Fruit fly (Drosophila melanogaster) whole organism, embryonic: ENCODE data around the gene Dif.
A peak's percentile ranks its signal among the peaks of the same experiment; 100 is the strongest.

Source experiments
- B-H1 ChIP-seq: fragments of 200-800 bp; sonication (Bioruptor generic); IDR thresholded peaks from 3 replicates; pipeline ENCODE4 v1.3.6; 2022; ENCODE audit warnings: missing biosample characterization, missing genetic modification characterization
- CG10147 ChIP-seq: fragments of 200-800 bp; sonication (Bioruptor generic); optimal IDR thresholded peaks from 2 replicates; lab custom pipeline; 2019; ENCODE audit warnings: missing biosample characterization, mild to moderate bottlenecking, missing genetic modification characterization, moderate library complexity
- CG10979 ChIP-seq: fragments of 200-800 bp; sonication (Bioruptor generic); optimal IDR thresholded peaks from 2 replicates; lab custom pipeline; 2018; ENCODE audit warnings: missing biosample characterization, mild to moderate bottlenecking, missing genetic modification characterization, moderate library complexity
- CG11456 ChIP-seq: fragments of 200-800 bp; sonication (Bioruptor generic); IDR thresholded peaks from 3 replicates; pipeline ENCODE4 v1.3.6; 2022; ENCODE audit warnings: missing biosample characterization, missing genetic modification characterization
- CG12071 ChIP-seq: fragments of 200-800 bp; sonication (Bioruptor generic); optimal IDR thresholded peaks from 3 replicates; lab custom pipeline; 2018; ENCODE audit warnings: missing biosample characterization, mild to moderate bottlenecking, missing genetic modification characterization
- CG12744 ChIP-seq: fragments of 200-800 bp; sonication (Bioruptor generic); optimal IDR thresholded peaks from 2 replicates; lab custom pipeline; 2016; ENCODE audit warnings: missing biosample characterization, missing genetic modification characterization
- CG12769 ChIP-seq: fragments of 200-800 bp; sonication (Bioruptor generic); optimal IDR thresholded peaks from 2 replicates; lab custom pipeline; 2019; ENCODE audit warnings: missing biosample characterization, mild to moderate bottlenecking, missing genetic modification characterization, moderate library complexity
- CG13296 ChIP-seq: fragments of 200-800 bp; sonication (Bioruptor generic); optimal IDR thresholded peaks from 3 replicates; lab custom pipeline; 2018; ENCODE audit warnings: missing biosample characterization, mild to moderate bottlenecking, missing genetic modification characterization
- CG14050 ChIP-seq: fragments of 200-800 bp; sonication (Bioruptor generic); IDR thresholded peaks from 3 replicates; pipeline ENCODE4 v1.3.6; 2022; ENCODE audit warnings: missing biosample characterization, missing genetic modification characterization
- CG14667 ChIP-seq: fragments of 200-800 bp; sonication (Bioruptor generic); IDR thresholded peaks from 2 replicates; pipeline ENCODE4 v1.3.6; 2022; ENCODE audit warnings: missing biosample characterization, missing genetic modification characterization
- CG18476 ChIP-seq: fragments of 200-800 bp; sonication (Bioruptor generic); optimal IDR thresholded peaks from 2 replicates; lab custom pipeline; 2016; ENCODE audit warnings: missing biosample characterization, mild to moderate bottlenecking, missing genetic modification characterization
- CG3065 ChIP-seq: fragments of 200-800 bp; sonication (Bioruptor generic); optimal IDR thresholded peaks from 2 replicates; lab custom pipeline; 2016; ENCODE audit warnings: missing biosample characterization, missing genetic modification characterization
- CG4282 ChIP-seq: fragments of 200-800 bp; sonication (Bioruptor generic); optimal IDR thresholded peaks from 2 replicates; lab custom pipeline; 2016; ENCODE audit warnings: missing biosample characterization, missing genetic modification characterization
- CG4617 ChIP-seq: fragments of 200-800 bp; sonication (Bioruptor generic); optimal IDR thresholded peaks from 3 replicates; lab custom pipeline; 2016; ENCODE audit warnings: missing biosample characterization, missing genetic modification characterization, borderline replicate concordance
- CG4854 ChIP-seq: fragments of 200-800 bp; sonication (Bioruptor generic); optimal IDR thresholded peaks from 2 replicates; lab custom pipeline; 2016; ENCODE audit warnings: missing biosample characterization, missing genetic modification characterization, inconsistent platforms
- CG5180 ChIP-seq: fragments of 200-800 bp; sonication (Bioruptor generic); optimal IDR thresholded peaks from 3 replicates; lab custom pipeline; 2017; ENCODE audit warnings: missing biosample characterization, missing genetic modification characterization, mild to moderate bottlenecking, moderate library complexity, missing genetic modification reagents
- CG7839 ChIP-seq: fragments of 200-800 bp; sonication (Bioruptor generic); optimal IDR thresholded peaks from 3 replicates; lab custom pipeline; 2018; ENCODE audit warnings: missing biosample characterization, mild to moderate bottlenecking, missing genetic modification characterization, moderate library complexity
- CG8478 ChIP-seq: fragments of >200 bp; optimal IDR thresholded peaks from 2 replicates; lab custom pipeline; 2018
- Dad ChIP-seq: fragments of 200-800 bp; sonication (Bioruptor generic); optimal IDR thresholded peaks from 3 replicates; lab custom pipeline; 2016; ENCODE audit warnings: missing biosample characterization, missing genetic modification characterization
- Drgx ChIP-seq: fragments of 200-800 bp; sonication (Bioruptor generic); IDR thresholded peaks from 2 replicates; pipeline ENCODE4 v1.3.6; 2022; ENCODE audit warnings: missing biosample characterization, missing genetic modification characterization
- Eip74EF ChIP-seq, 2 experiments: fragments of 200-800 bp in 1 of 2; fragments of >200 bp in 1 of 2; sonication (Bioruptor generic) in 1 of 2; optimal IDR thresholded peaks; 2 replicates each; lab custom pipeline; 2017 to 2019; ENCODE audit warnings: missing biosample characterization in 2 of 2, missing genetic modification characterization in 2 of 2, mild to moderate bottlenecking in 1 of 2, moderate library complexity in 1 of 2
- Ets97D ChIP-seq: fragments of 200-800 bp; sonication (Bioruptor generic); optimal IDR thresholded peaks from 3 replicates; lab custom pipeline; 2016; ENCODE audit warnings: missing biosample characterization, missing genetic modification characterization
- Fer2 ChIP-seq: fragments of 200-800 bp; sonication (Bioruptor generic); optimal IDR thresholded peaks from 2 replicates; lab custom pipeline; 2018; ENCODE audit warnings: missing biosample characterization, mild to moderate bottlenecking, missing genetic modification characterization, moderate library complexity
- Mad ChIP-seq: fragments of 200-800 bp; sonication (Bioruptor generic); optimal IDR thresholded peaks from 2 replicates; lab custom pipeline; 2016; ENCODE audit warnings: missing biosample characterization, missing genetic modification characterization
- Med ChIP-seq: fragments of 200-800 bp; sonication (Bioruptor generic); peaks from one replicate; lab custom pipeline; 2016; ENCODE audit warnings: missing biosample characterization, missing genetic modification characterization, mild to moderate bottlenecking, inconsistent platforms, moderate library complexity
- Opbp ChIP-seq: fragments of 200-800 bp; sonication (Bioruptor generic); IDR thresholded peaks from 3 replicates; pipeline ENCODE4 v1.3.6; 2022; ENCODE audit warnings: missing biosample characterization, missing genetic modification characterization; ENCODE audit not compliant: partially characterized antibody
- Ptx1 ChIP-seq: fragments of 200-800 bp; sonication (Bioruptor generic); IDR thresholded peaks from 2 replicates; pipeline ENCODE4 v1.3.6; 2022; ENCODE audit warnings: missing biosample characterization, missing genetic modification characterization
- Scr ChIP-seq: fragments of 200-800 bp; sonication (Bioruptor generic); IDR thresholded peaks from 2 replicates; pipeline ENCODE4 v1.3.6; 2022; ENCODE audit warnings: missing biosample characterization, missing genetic modification characterization; ENCODE audit not compliant: partially characterized antibody
- Spps ChIP-seq: fragments of 200-800 bp; sonication (Bioruptor generic); optimal IDR thresholded peaks from 2 replicates; lab custom pipeline; 2018; ENCODE audit warnings: missing biosample characterization, mild to moderate bottlenecking, missing genetic modification characterization
- YL-1 ChIP-seq: fragments of 200-800 bp; sonication (Bioruptor generic); optimal IDR thresholded peaks from 3 replicates; lab custom pipeline; 2017; ENCODE audit warnings: missing biosample characterization, mild to moderate bottlenecking, missing genetic modification characterization
- btn ChIP-seq: fragments of 200-800 bp; sonication (Bioruptor generic); optimal IDR thresholded peaks from 2 replicates; lab custom pipeline; 2016; ENCODE audit warnings: missing biosample characterization, missing genetic modification characterization
- cato ChIP-seq: fragments of 200-800 bp; sonication (Bioruptor generic); optimal IDR thresholded peaks from 2 replicates; lab custom pipeline; 2016; ENCODE audit warnings: missing biosample characterization, missing genetic modification characterization, borderline replicate concordance
- crp ChIP-seq, 2 experiments: fragments of 200-800 bp; sonication (Bioruptor generic); optimal IDR thresholded peaks; 2 replicates in 1 of 2; 3 replicates in 1 of 2; lab custom pipeline; 2017; ENCODE audit warnings: missing biosample characterization in 2 of 2, missing genetic modification characterization in 2 of 2, mild to moderate bottlenecking in 1 of 2, moderate library complexity in 1 of 2
- da ChIP-seq: fragments of 200-800 bp; sonication (Bioruptor generic); optimal IDR thresholded peaks from 2 replicates; lab custom pipeline; 2016; ENCODE audit warnings: missing biosample characterization, missing genetic modification characterization
- disco-r ChIP-seq: fragments of 200-800 bp; sonication (Bioruptor generic); optimal IDR thresholded peaks from 2 replicates; lab custom pipeline; 2016; ENCODE audit warnings: missing biosample characterization, missing genetic modification characterization
- fru ChIP-seq: fragments of >200 bp; optimal IDR thresholded peaks from 2 replicates; lab custom pipeline; 2017
- gem ChIP-seq: fragments of 200-800 bp; sonication (Bioruptor generic); optimal IDR thresholded peaks from 2 replicates; lab custom pipeline; 2019; ENCODE audit warnings: missing biosample characterization, mild to moderate bottlenecking, missing genetic modification characterization, moderate library complexity
- her ChIP-seq: fragments of 200-800 bp; sonication (Bioruptor generic); optimal IDR thresholded peaks from 2 replicates; lab custom pipeline; 2016; ENCODE audit warnings: missing biosample characterization, missing genetic modification characterization
- knrl ChIP-seq: fragments of 200-800 bp; sonication (Bioruptor generic); IDR thresholded peaks from 3 replicates; pipeline ENCODE4 v1.3.6; 2022; ENCODE audit warnings: missing biosample characterization, missing genetic modification characterization; ENCODE audit not compliant: partially characterized antibody
- otp ChIP-seq: fragments of 200-800 bp; sonication (Bioruptor generic); IDR thresholded peaks from 3 replicates; pipeline ENCODE4, ENCODE4 v1.3.6; 2022; ENCODE audit warnings: missing biosample characterization, missing genetic modification characterization
- peb ChIP-seq: fragments of 200-800 bp; sonication (Bioruptor generic); IDR thresholded peaks from 2 replicates; pipeline ENCODE4 v1.3.6; 2022; ENCODE audit warnings: missing biosample characterization, missing genetic modification characterization
- sc ChIP-seq, 3 experiments: fragments of >200 bp in 2 of 3; fragments of 200-800 bp in 1 of 3; sonication (Bioruptor generic) in 1 of 3; optimal IDR thresholded peaks; 2 replicates in 2 of 3; 3 replicates in 1 of 3; lab custom pipeline; 2017; ENCODE audit warnings: mild to moderate bottlenecking in 1 of 3, missing biosample characterization in 1 of 3, missing genetic modification characterization in 1 of 3, missing genetic modification reagents in 1 of 3
- sd ChIP-seq: fragments of 200-800 bp; sonication (Bioruptor generic); optimal IDR thresholded peaks from 3 replicates; lab custom pipeline; 2018; ENCODE audit warnings: missing biosample characterization, mild to moderate bottlenecking, missing genetic modification characterization, moderate library complexity
- slou ChIP-seq: fragments of 200-800 bp; sonication (Bioruptor generic); optimal IDR thresholded peaks from 3 replicates; lab custom pipeline; 2016; ENCODE audit warnings: missing biosample characterization, missing genetic modification characterization
- slp2 ChIP-seq: fragments of 200-800 bp; sonication (Bioruptor generic); optimal IDR thresholded peaks from 2 replicates; lab custom pipeline; 2016; ENCODE audit warnings: missing biosample characterization, missing genetic modification characterization
- stc ChIP-seq: fragments of 200-800 bp; sonication (Bioruptor generic); IDR thresholded peaks from 2 replicates; pipeline ENCODE4 v1.3.6; 2022; ENCODE audit warnings: missing biosample characterization, missing genetic modification characterization
- tgo ChIP-seq: fragments of 200-800 bp; sonication (Bioruptor generic); IDR thresholded peaks from 3 replicates; pipeline ENCODE4 v1.3.6; 2022; ENCODE audit warnings: missing biosample characterization, missing genetic modification characterization
- toy ChIP-seq: fragments of 200-800 bp; sonication (Bioruptor generic); IDR thresholded peaks from 2 replicates; pipeline ENCODE4 v1.3.6; 2022; ENCODE audit warnings: missing biosample characterization, missing genetic modification characterization
- vnd ChIP-seq: fragments of 200-800 bp; sonication (Bioruptor generic); IDR thresholded peaks from 3 replicates; pipeline ENCODE4 v1.3.6; 2022; ENCODE audit warnings: missing biosample characterization, missing genetic modification characterization; ENCODE audit not compliant: partially characterized antibody
- z ChIP-seq: fragments of 200-800 bp; sonication (Bioruptor generic); IDR thresholded peaks from 3 replicates; pipeline ENCODE4 v1.3.6; 2022; ENCODE audit warnings: missing biosample characterization, missing genetic modification characterization

The Dif gene

dm6 chr2L:17430602-17431358 lies 2.2 kb downstream of the Dif start (continued):
- no peak for TF ChIP-seq otp
- no peak for TF ChIP-seq CG13296 (GFP tag; lab: Kevin White, UChicago)
- TF ChIP-seq peb: no peak
- peak; percentile 83 for TF ChIP-seq CG12769 (tag; lab: Kevin White, UChicago)
- TF ChIP-seq CG12744: no peak
- TF ChIP-seq Drgx (GFP tag; lab: Robert Waterston, UW): no peak; the same call in 1 of the 2 replicates
- no peak for TF ChIP-seq CG8478 (lab: Kevin White, UChicago)
- TF ChIP-seq B-H1 (GFP tag; lab: Robert Waterston, UW): no peak
- no peak for TF ChIP-seq CG4617 (GFP tag; lab: Kevin White, UChicago)
- TF ChIP-seq da (GFP tag; lab: Kevin White, UChicago): no peak
- no peak for TF ChIP-seq CG7839
- no peak for TF ChIP-seq CG4854 (GFP tag; lab: Kevin White, UChicago)
- no peak for TF ChIP-seq slp2 (GFP tag; lab: Kevin White, UChicago)
- no peak for TF ChIP-seq CG5180 (GFP tag; lab: Kevin White, UChicago)
- TF ChIP-seq Dad (GFP tag; lab: Kevin White, UChicago): no peak
- no peak for TF ChIP-seq knrl (GFP tag; lab: Robert Waterston, UW)
- no peak for TF ChIP-seq CG14667 (GFP tag; lab: Robert Waterston, UW)
- TF ChIP-seq btn (GFP tag; lab: Kevin White, UChicago): no peak
- peak; percentile 36 for TF ChIP-seq gem (tag; lab: Kevin White, UChicago)
- no peak for TF ChIP-seq CG4282 (GFP tag; lab: Kevin White, UChicago)
- TF ChIP-seq cato (GFP tag; lab: Kevin White, UChicago): no peak
- no peak for TF ChIP-seq CG3065 (GFP tag; lab: Kevin White, UChicago)
- no peak for TF ChIP-seq CG10147 (GFP tag; lab: Kevin White, UChicago)
- TF ChIP-seq crp (GFP tag; optimal IDR thresholded peaks at IDR 0.05; lab: Kevin White, UChicago): no peak
- no peak for TF ChIP-seq z (GFP tag; lab: Robert Waterston, UW)
- no peak for TF ChIP-seq sc (optimal IDR thresholded peaks at IDR 0.05; lab: Kevin White, UChicago)
- no peak for TF ChIP-seq sc (GFP tag; optimal IDR thresholded peaks at IDR 0.05; lab: Kevin White, UChicago)
- peak; percentile 50 for TF ChIP-seq Med (GFP tag; lab: Kevin White, UChicago)
- no peak for TF ChIP-seq Mad
- TF ChIP-seq slou (GFP tag; lab: Kevin White, UChicago): no peak
- no peak for TF ChIP-seq CG18476 (GFP tag; lab: Kevin White, UChicago)
- TF ChIP-seq Opbp: no peak
- peak in 1 of 2 experiments; percentile 20 for TF ChIP-seq Eip74EF (GFP tag; optimal IDR thresholded peaks at IDR 0.05; lab: Kevin White, UChicago)
- TF ChIP-seq stc (GFP tag; lab: Robert Waterston, UW): 0 out of 2 replicates have a peak, but pooled peaks have one; percentile 7
- TF ChIP-seq vnd (GFP tag; lab: Robert Waterston, UW): no peak
- TF ChIP-seq Scr (GFP tag; lab: Robert Waterston, UW): no peak
- TF ChIP-seq tgo (GFP tag; lab: Robert Waterston, UW): no peak
- no peak for TF ChIP-seq disco-r (GFP tag; lab: Kevin White, UChicago)
- TF ChIP-seq CG10979 (tag; lab: Kevin White, UChicago): no peak
- no peak for TF ChIP-seq CG14050
- no peak for TF ChIP-seq fru (lab: Kevin White, UChicago)
- no peak for TF ChIP-seq Ets97D
- TF ChIP-seq Ptx1: peak; percentile 39
- no peak for TF ChIP-seq her
- TF ChIP-seq YL-1 (GFP tag; lab: Kevin White, UChicago): no peak
- TF ChIP-seq CG11456 (GFP tag; lab: Robert Waterston, UW): no peak
- TF ChIP-seq sd: peak; percentile 15
- no peak for TF ChIP-seq Spps (tag; lab: Kevin White, UChicago)
- TF ChIP-seq Fer2 (tag; lab: Kevin White, UChicago): no peak
- TF ChIP-seq toy (GFP tag; lab: Robert Waterston, UW): no peak
- no peak for TF ChIP-seq CG12071 (GFP tag; lab: Kevin White, UChicago)
